Worm (Caenorhabditis elegans) whole organism, L2 larva: ENCODE measurements around the gene F35H12.1.
A peak's percentile ranks its signal among the peaks of the same experiment; 100 is the strongest.

Experiments used
- C34F6.9 ChIP-seq: fragments of 150-350 bp; optimal IDR thresholded peaks from 2 replicates; lab custom pipeline; 2014; ENCODE audit warnings: missing biosample characterization, missing genetic modification characterization
- F13H6.1 ChIP-seq: sonication (generic microtip); optimal IDR thresholded peaks from 2 replicates; lab custom pipeline; 2016; ENCODE audit warnings: missing genetic modification characterization, missing compliant biosample characterization
- R02D3.7 ChIP-seq: fragments of 150-350 bp; optimal IDR thresholded peaks from 2 replicates; lab custom pipeline; 2014; ENCODE audit warnings: missing biosample characterization, missing genetic modification characterization
- Y55F3AM.14 ChIP-seq: fragments of 200-800 bp; sonication (Bioruptor generic); optimal IDR thresholded peaks from 2 replicates; lab custom pipeline; 2018; ENCODE audit warnings: mild to moderate bottlenecking, missing genetic modification characterization, missing compliant biosample characterization
- ZK546.5 ChIP-seq: sonication (generic microtip); optimal IDR thresholded peaks from 2 replicates; lab custom pipeline; 2017; ENCODE audit warnings: missing biosample characterization, missing genetic modification characterization
- aly-2 ChIP-seq: fragments of 150-350 bp; optimal IDR thresholded peaks from 2 replicates; lab custom pipeline; 2014; ENCODE audit warnings: missing biosample characterization, missing genetic modification characterization
- ama-1 ChIP-seq: fragments of 150-350 bp; optimal IDR thresholded peaks from 2 replicates; lab custom pipeline; 2018; ENCODE audit warnings: inconsistent platforms
- blmp-1 ChIP-seq: sonication (generic microtip); optimal IDR thresholded peaks from 2 replicates; lab custom pipeline; 2017; ENCODE audit warnings: missing genetic modification characterization, mild to moderate bottlenecking, missing compliant biosample characterization, antibody characterized with exemption, moderate library complexity; ENCODE audit not compliant: insufficient read depth
- ceh-16 ChIP-seq: fragments of 150-350 bp; optimal IDR thresholded peaks from 2 replicates; lab custom pipeline; 2014; ENCODE audit warnings: missing biosample characterization, missing genetic modification characterization
- crh-2 ChIP-seq: sonication (generic microtip); optimal IDR thresholded peaks from 2 replicates; lab custom pipeline; 2017; ENCODE audit warnings: missing biosample characterization, missing genetic modification characterization
- dmd-4 ChIP-seq: sonication (generic microtip); optimal IDR thresholded peaks from 2 replicates; lab custom pipeline; 2017; ENCODE audit warnings: missing biosample characterization, missing genetic modification characterization
- egl-27 ChIP-seq: sonication (generic microtip); optimal IDR thresholded peaks from 3 replicates; lab custom pipeline; 2017; ENCODE audit warnings: missing biosample characterization, missing genetic modification reagents, missing genetic modification characterization
- elt-1 ChIP-seq: fragments of 150-350 bp; optimal IDR thresholded peaks from 2 replicates; lab custom pipeline; 2014; ENCODE audit warnings: missing biosample characterization, missing genetic modification characterization
- elt-3 ChIP-seq: sonication (generic microtip); optimal IDR thresholded peaks from 2 replicates; lab custom pipeline; 2017; ENCODE audit warnings: missing biosample characterization, missing genetic modification characterization
- fos-1 ChIP-seq: fragments of 150-350 bp; optimal IDR thresholded peaks from 2 replicates; lab custom pipeline; 2014; ENCODE audit warnings: missing biosample characterization, missing genetic modification characterization
- lin-13 ChIP-seq: fragments of 150-350 bp; optimal IDR thresholded peaks from 2 replicates; lab custom pipeline; 2014; ENCODE audit warnings: missing biosample characterization, missing genetic modification reagents, missing genetic modification characterization
- lin-39 ChIP-seq: fragments of 150-350 bp; optimal IDR thresholded peaks from 2 replicates; lab custom pipeline; 2014; ENCODE audit warnings: missing biosample characterization, missing genetic modification reagents, missing genetic modification characterization
- lsy-2 ChIP-seq, 2 experiments: fragments of 150-350 bp in 1 of 2; sonication (generic microtip) in 1 of 2; optimal IDR thresholded peaks; 2 replicates each; lab custom pipeline; 2014 to 2017; ENCODE audit warnings: missing biosample characterization in 2 of 2, missing genetic modification characterization in 2 of 2
- mab-5 ChIP-seq: fragments of 150-350 bp; optimal IDR thresholded peaks from 2 replicates; lab custom pipeline; 2014; ENCODE audit warnings: missing biosample characterization, missing genetic modification characterization
- mbf-1 ChIP-seq: sonication (generic microtip); optimal IDR thresholded peaks from 2 replicates; lab custom pipeline; 2017; ENCODE audit warnings: missing biosample characterization, missing genetic modification characterization
- nhr-10 ChIP-seq: sonication (generic microtip); optimal IDR thresholded peaks from 2 replicates; lab custom pipeline; 2017; ENCODE audit warnings: missing biosample characterization, missing genetic modification characterization
- nhr-12 ChIP-seq: fragments of 150-350 bp; optimal IDR thresholded peaks from 2 replicates; lab custom pipeline; 2014; ENCODE audit warnings: missing biosample characterization, missing genetic modification characterization
- nhr-129 ChIP-seq: fragments of 150-350 bp; optimal IDR thresholded peaks from 2 replicates; lab custom pipeline; 2014; ENCODE audit warnings: missing biosample characterization, missing genetic modification characterization
- nhr-21 ChIP-seq: fragments of 150-350 bp; optimal IDR thresholded peaks from 2 replicates; lab custom pipeline; 2014; ENCODE audit warnings: missing biosample characterization, missing genetic modification characterization
- nhr-23 ChIP-seq: fragments of 150-350 bp; optimal IDR thresholded peaks from 2 replicates; lab custom pipeline; 2014; ENCODE audit warnings: missing biosample characterization, missing genetic modification reagents, missing genetic modification characterization
- nhr-237 ChIP-seq: fragments of 150-350 bp; optimal IDR thresholded peaks from 2 replicates; lab custom pipeline; 2014; ENCODE audit warnings: missing biosample characterization, missing genetic modification characterization
- nhr-25 ChIP-seq: fragments of 150-350 bp; sonication (generic microtip); optimal IDR thresholded peaks from 3 replicates; lab custom pipeline; 2014; ENCODE audit warnings: missing biosample characterization, missing genetic modification characterization
- nhr-77 ChIP-seq: fragments of 150-350 bp; optimal IDR thresholded peaks from 2 replicates; lab custom pipeline; 2014; ENCODE audit warnings: missing biosample characterization, missing genetic modification characterization
- sem-4 ChIP-seq: fragments of 150-350 bp; optimal IDR thresholded peaks from 2 replicates; lab custom pipeline; 2014; ENCODE audit warnings: missing biosample characterization, missing genetic modification reagents, missing genetic modification characterization
- skn-1 ChIP-seq: sonication (generic microtip); optimal IDR thresholded peaks from 2 replicates; lab custom pipeline; 2017; ENCODE audit warnings: missing biosample characterization, missing genetic modification characterization
- sma-9 ChIP-seq, 2 experiments: fragments of 150-350 bp in 1 of 2; sonication (generic microtip) in 1 of 2; optimal IDR thresholded peaks; 2 replicates each; lab custom pipeline; 2014 to 2016; ENCODE audit warnings: missing genetic modification characterization in 2 of 2, mild to moderate bottlenecking in 1 of 2, missing biosample characterization in 1 of 2, missing compliant biosample characterization in 1 of 2, missing genetic modification reagents in 1 of 2, moderate library complexity in 1 of 2
- snpc-4 ChIP-seq: fragments of 150-350 bp; optimal IDR thresholded peaks from 2 replicates; lab custom pipeline; 2014; ENCODE audit warnings: missing biosample characterization, missing genetic modification characterization
- unc-39 ChIP-seq: fragments of 150-350 bp; optimal IDR thresholded peaks from 2 replicates; lab custom pipeline; 2014; ENCODE audit warnings: missing biosample characterization, missing genetic modification characterization
- unc-55 ChIP-seq: fragments of 150-350 bp; sonication (generic microtip); optimal IDR thresholded peaks from 3 replicates; lab custom pipeline; 2014; ENCODE audit warnings: missing biosample characterization, missing genetic modification reagents, missing genetic modification characterization
- unc-62 ChIP-seq: fragments of 150-350 bp; optimal IDR thresholded peaks from 2 replicates; lab custom pipeline; 2014; ENCODE audit warnings: missing biosample characterization, missing genetic modification reagents, missing genetic modification characterization
- zag-1 ChIP-seq: fragments of 150-350 bp; optimal IDR thresholded peaks from 2 replicates; lab custom pipeline; 2014; ENCODE audit warnings: missing biosample characterization, missing genetic modification characterization
- ztf-1 ChIP-seq: fragments of 200-800 bp; sonication (Bioruptor generic); conservative IDR thresholded peaks from 2 replicates; pipeline ENCODE4 v1.3.6; 2022; ENCODE audit warnings: missing genetic modification characterization, missing compliant biosample characterization

The F35H12.1 gene

DNA sequence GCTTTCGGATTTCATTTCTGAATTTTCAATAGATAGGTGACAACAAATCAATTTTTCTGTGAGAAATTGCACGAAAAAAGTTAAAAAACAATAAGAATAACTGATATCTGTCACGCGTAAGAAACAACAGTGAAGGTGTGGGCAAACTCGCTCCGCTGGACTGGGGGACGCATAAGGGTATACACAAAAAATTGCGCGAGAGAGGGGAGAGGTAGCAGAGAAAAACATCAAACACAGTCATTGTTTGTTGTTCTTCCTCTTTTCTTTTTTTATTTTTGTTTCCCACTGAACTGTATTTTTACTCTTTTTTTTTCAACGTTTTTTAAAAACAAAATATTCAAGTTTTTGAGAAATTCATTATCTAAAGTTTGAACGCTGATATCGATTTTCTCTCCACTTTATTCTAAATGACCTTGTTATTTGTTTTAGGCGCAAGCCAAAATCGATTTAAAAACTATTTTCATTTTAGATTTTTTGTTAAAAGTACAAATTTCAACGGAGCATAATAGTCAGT, 9.1 kb upstream of the F35H12.1 start, which contains the start of the genes pifk-1 and tbc-11:
TSS of gene pifk-1 (minus strand) at position 17 of the 514 bp plus-strand sequence.
TSS of gene tbc-11 (plus strand) at position 464 of the 514 bp plus-strand sequence.
- TF ChIP-seq nhr-21 (peak; percentile 21), snpc-4 (tag; lab: Kevin White, UChicago) (no peak), blmp-1 (tag; lab: Kevin White, UChicago) (no peak), crh-2 (peak; percentile 70), F13H6.1 (tag; lab: Kevin White, UChicago) (peak; percentile 44), lsy-2 (tag; optimal IDR thresholded peaks at IDR 0.05; lab: Kevin White, UChicago) (peak in 1 of 2 experiments; percentile 64), sma-9 (GFP tag; optimal IDR thresholded peaks at IDR 0.05; lab: Kevin White, UChicago) (peak; percentile 2), sma-9 (tag; optimal IDR thresholded peaks at IDR 0.05; lab: Kevin White, UChicago) (no peak), R02D3.7 (tag; lab: Kevin White, UChicago) (no peak), ZK546.5 (no peak), zag-1 (tag; lab: Kevin White, UChicago) (peak; percentile 2), ceh-16 (no peak), unc-55 (peak; percentile 78), fos-1 (tag; lab: Kevin White, UChicago) (peak; percentile 78), C34F6.9 (tag; lab: Kevin White, UChicago) (peak; percentile 55), egl-27 (tag; lab: Kevin White, UChicago) (peak; percentile 30), nhr-23 (tag; lab: Kevin White, UChicago) (no peak), nhr-25 (peak; percentile 11), sem-4 (tag; lab: Kevin White, UChicago) (peak; percentile 15), nhr-129 (tag; lab: Kevin White, UChicago) (peak; percentile 78)

DNA sequence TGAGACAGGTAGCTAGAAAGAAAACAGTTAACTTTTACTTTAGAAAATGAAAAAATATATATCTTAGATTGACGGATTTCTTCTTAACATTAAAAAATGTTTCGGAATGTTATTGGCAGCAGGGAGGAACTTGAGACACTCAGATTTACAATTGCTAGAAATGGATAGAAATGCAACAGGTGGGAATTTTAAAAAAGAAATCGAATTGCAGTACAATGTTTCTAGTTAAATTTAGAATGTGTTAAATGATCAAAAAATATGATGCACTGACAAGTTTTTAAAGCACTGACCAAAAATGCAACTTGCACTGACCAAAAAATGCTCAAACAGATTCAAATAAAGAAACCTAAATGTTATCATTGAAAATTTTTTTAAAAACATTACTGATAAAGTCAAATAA, 7.5 kb upstream of the F35H12.1 start:
- TF ChIP-seq unc-62 (GFP tag; lab: Kevin White, UChicago) (no peak), mab-5 (tag; lab: Kevin White, UChicago) (no peak), nhr-237 (tag; lab: Kevin White, UChicago) (no peak), nhr-25 (no peak), unc-55 (no peak), elt-1 (tag; lab: Kevin White, UChicago) (no peak), unc-39 (tag; lab: Kevin White, UChicago) (no peak), nhr-129 (tag; lab: Kevin White, UChicago) (no peak), nhr-12 (tag; lab: Kevin White, UChicago) (no peak), nhr-10 (no peak), skn-1 (no peak), snpc-4 (tag; lab: Kevin White, UChicago) (no peak), sem-4 (tag; lab: Kevin White, UChicago) (no peak), lin-13 (GFP tag; lab: Kevin White, UChicago) (no peak), Y55F3AM.14 (no peak), dmd-4 (tag; lab: Kevin White, UChicago) (no peak), zag-1 (tag; lab: Kevin White, UChicago) (no peak), lsy-2 (tag; optimal IDR thresholded peaks at IDR 0.05; lab: Kevin White, UChicago) (no peak)

DNA sequence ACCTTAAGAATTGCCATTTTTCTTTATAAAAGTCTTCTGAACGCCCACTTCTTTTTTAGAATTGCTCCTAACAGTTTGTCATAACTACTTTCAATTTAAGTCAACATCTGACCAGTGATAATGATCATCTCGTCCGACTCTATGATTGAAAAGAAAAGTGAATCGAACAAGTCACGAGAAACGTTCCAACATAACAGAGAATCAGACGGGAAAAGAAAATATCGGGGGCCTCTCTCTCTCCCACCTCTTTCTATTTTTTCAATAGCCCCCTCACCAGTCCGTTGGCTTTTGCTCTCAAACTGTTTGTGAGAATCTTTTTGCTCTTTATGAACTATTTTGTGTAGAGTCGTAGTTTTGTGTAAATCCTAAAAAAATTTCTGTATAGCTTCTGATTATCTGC, 6.0 kb upstream of the F35H12.1 start:
- TF ChIP-seq nhr-77 (tag; lab: Kevin White, UChicago) (no peak), nhr-10 (no peak), fos-1 (tag; lab: Kevin White, UChicago) (no peak), dmd-4 (tag; lab: Kevin White, UChicago) (no peak), blmp-1 (tag; lab: Kevin White, UChicago) (peak; percentile 51), ceh-16 (no peak), elt-1 (tag; lab: Kevin White, UChicago) (no peak), nhr-12 (tag; lab: Kevin White, UChicago) (no peak), sma-9 (GFP tag; optimal IDR thresholded peaks at IDR 0.05; lab: Kevin White, UChicago) (peak; percentile 8), sma-9 (tag; optimal IDR thresholded peaks at IDR 0.05; lab: Kevin White, UChicago) (no peak), aly-2 (tag; lab: Kevin White, UChicago) (no peak), nhr-129 (tag; lab: Kevin White, UChicago) (peak; percentile 7), lin-39 (tag; lab: Kevin White, UChicago) (no peak), nhr-237 (tag; lab: Kevin White, UChicago) (no peak), skn-1 (no peak), elt-3 (tag; lab: Kevin White, UChicago) (no peak), mbf-1 (tag; lab: Kevin White, UChicago) (no peak), unc-62 (GFP tag; lab: Kevin White, UChicago) (no peak), unc-55 (no peak), ztf-1 (GFP tag; lab: Robert Waterston, UW) (no peak), F13H6.1 (tag; lab: Kevin White, UChicago) (no peak), egl-27 (tag; lab: Kevin White, UChicago) (no peak), ama-1 (lab: Kevin White, UChicago) (no peak)
